Worm (Caenorhabditis elegans) whole organism, midembryonic: Measurements from ENCODE around the gene npp-24.

ENCODE experiments used
- T22C8.4 ChIP-seq: fragments of 200-800 bp; sonication (Bioruptor generic); IDR thresholded peaks from 2 replicates; pipeline ENCODE4 v1.3.6; 2022; ENCODE audit warnings: missing genetic modification characterization, missing compliant biosample characterization
- cog-1 ChIP-seq: sonication (generic microtip); optimal IDR thresholded peaks from 2 replicates; lab custom pipeline; 2016; ENCODE audit warnings: missing genetic modification characterization, missing compliant biosample characterization
- flt-1 ChIP-seq: fragments of 200-800 bp; sonication (Bioruptor generic); IDR thresholded peaks from 2 replicates; pipeline ENCODE4 v1.3.6; 2022; ENCODE audit warnings: missing genetic modification characterization, missing compliant biosample characterization
- klf-2 ChIP-seq: fragments of 200-800 bp; sonication (Bioruptor generic); conservative IDR thresholded peaks from 2 replicates; pipeline ENCODE4 v1.3.6; 2022; ENCODE audit warnings: missing genetic modification reagents, missing genetic modification characterization, missing compliant biosample characterization
- med-1 ChIP-seq: sonication (generic microtip); optimal IDR thresholded peaks from 2 replicates; lab custom pipeline; 2017; ENCODE audit warnings: missing genetic modification characterization, mild to moderate bottlenecking, missing compliant biosample characterization, antibody characterized with exemption, missing genetic modification reagents; ENCODE audit not compliant: insufficient read depth
- ref-1 ChIP-seq: fragments of 200-800 bp; sonication (Bioruptor generic); conservative IDR thresholded peaks from 2 replicates; pipeline ENCODE4 v1.3.6; 2022; ENCODE audit warnings: missing genetic modification reagents, missing genetic modification characterization, missing compliant biosample characterization
- tab-1 ChIP-seq: fragments of 200-800 bp; sonication (Bioruptor generic); IDR thresholded peaks from 2 replicates; pipeline ENCODE4 v1.3.6; 2022; ENCODE audit warnings: missing genetic modification characterization, missing compliant biosample characterization
- ztf-23 ChIP-seq: fragments of 200-800 bp; sonication (Bioruptor generic); IDR thresholded peaks from 2 replicates; pipeline ENCODE4 v1.3.6; 2022; ENCODE audit warnings: missing genetic modification reagents, missing genetic modification characterization, missing compliant biosample characterization
- ztf-29 ChIP-seq: fragments of 200-800 bp; sonication (Bioruptor generic); IDR thresholded peaks from 2 replicates; pipeline ENCODE4 v1.3.6; 2022; ENCODE audit warnings: missing genetic modification reagents, missing genetic modification characterization, missing compliant biosample characterization

npp-24 gene

DNA sequence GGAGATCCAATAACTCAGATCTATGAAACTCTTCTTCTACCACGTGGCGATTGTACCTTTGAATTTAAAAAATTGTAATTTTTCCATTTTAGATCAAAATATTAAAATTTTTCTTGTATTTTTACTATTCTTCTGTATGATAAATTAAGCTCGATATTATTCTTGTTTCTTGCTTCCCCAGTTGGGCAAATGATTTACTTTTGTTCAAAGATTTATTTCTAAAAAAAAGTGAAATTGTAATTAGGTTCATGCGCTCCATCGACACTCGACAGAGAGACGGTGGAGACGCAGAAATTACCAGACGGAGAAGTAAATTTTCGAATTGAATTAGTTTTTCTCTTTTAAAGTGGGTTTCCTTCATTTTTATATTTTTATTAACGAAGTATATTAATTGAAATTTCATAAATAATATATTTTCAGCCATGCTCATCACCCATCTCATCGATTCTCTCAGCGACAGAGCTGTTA, at the start of gene npp-24:
TSS of gene npp-24 (plus strand) at position 51 of the 468 bp plus-strand sequence.
- no peak for TF ChIP-seq med-1 (GFP tag; lab: Kevin White, UChicago)

DNA sequence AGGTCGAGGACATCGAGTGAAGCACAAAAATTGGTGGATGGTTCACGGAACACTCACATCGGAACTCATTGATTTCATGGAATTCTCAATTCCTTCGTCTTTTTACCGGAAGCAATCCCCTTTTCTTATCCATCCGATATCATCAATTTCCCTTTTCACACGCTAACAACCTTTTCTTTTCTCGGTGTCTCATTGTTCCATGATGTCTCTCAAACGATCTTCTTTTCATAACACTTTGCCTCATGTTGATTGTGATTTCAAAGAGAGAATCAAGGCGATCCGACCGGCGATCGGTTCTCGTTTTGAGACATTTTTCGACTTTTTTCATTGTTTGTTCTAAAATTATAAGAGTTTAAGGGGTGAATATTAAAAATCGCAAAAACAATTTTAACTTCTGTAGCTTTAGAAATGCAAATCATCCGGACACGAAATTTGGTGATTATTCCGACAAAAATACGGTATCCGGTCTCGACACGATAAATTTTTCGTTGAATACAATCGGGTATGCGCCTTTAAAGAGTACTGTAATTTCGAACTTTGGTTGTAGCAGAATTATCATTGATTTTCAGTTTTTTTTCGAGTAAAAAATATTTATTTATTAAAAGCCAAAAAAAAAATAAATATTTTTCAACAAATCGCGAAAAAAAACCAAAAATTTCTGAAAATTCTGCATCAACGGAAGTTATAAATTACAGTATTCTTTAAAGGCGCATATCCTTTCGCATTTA, 46.8 kb upstream of the npp-24 start:
- TF ChIP-seq ztf-23 = no peak

DNA sequence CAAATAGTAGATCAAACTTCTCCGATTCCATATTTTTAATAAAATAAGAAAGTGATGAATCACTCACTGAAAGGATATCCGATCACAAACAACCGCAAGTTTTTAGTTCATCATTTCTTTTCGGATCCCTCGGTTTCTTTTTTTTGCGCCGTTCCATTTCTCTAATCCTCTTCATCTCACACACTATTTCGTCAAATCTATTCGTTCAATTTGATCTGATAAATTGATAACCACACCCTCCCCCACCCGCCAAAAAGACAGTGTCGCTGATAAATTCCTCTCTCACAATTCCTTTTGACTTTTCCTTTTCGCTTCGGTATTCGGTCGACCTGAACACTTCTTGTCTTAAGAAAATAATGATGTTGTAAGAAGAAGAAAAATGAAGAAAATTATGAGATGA, 46.1 kb upstream of the npp-24 start:
- TF ChIP-seq flt-1 (GFP tag; lab: Robert Waterston, UW) (no peak), ztf-23 (no peak), ref-1 (GFP tag; lab: Robert Waterston, UW) (no peak), klf-2 (no peak), cog-1 (tag; lab: Kevin White, UChicago) (no peak), med-1 (GFP tag; lab: Kevin White, UChicago) (no peak), T22C8.4 (GFP tag; lab: Robert Waterston, UW) (no peak), tab-1 (no peak)

DNA sequence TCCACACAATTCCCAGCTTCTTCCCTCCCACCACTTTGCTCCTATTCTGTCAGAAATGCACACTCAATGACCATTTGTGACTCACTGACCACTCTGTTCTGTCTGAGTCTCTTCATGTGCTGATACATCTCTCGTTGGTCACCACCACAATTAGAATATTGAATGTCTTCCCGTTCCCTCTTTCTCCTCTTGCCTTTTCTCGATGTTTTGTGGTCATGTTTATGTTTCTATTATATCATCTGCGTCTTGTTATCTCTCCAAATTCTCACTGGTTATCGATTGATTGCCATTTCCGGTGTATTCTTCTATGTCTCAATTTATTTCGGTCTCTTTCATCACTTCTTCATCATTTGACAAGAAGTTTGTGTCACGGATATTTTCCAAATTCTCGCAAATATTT, 44.8 kb upstream of the npp-24 start:
- TF ChIP-seq cog-1 (tag; lab: Kevin White, UChicago) (peak; percentile 16), flt-1 (GFP tag; lab: Robert Waterston, UW) (no peak), T22C8.4 (GFP tag; lab: Robert Waterston, UW) (peak; percentile 72), tab-1 (no peak)

DNA sequence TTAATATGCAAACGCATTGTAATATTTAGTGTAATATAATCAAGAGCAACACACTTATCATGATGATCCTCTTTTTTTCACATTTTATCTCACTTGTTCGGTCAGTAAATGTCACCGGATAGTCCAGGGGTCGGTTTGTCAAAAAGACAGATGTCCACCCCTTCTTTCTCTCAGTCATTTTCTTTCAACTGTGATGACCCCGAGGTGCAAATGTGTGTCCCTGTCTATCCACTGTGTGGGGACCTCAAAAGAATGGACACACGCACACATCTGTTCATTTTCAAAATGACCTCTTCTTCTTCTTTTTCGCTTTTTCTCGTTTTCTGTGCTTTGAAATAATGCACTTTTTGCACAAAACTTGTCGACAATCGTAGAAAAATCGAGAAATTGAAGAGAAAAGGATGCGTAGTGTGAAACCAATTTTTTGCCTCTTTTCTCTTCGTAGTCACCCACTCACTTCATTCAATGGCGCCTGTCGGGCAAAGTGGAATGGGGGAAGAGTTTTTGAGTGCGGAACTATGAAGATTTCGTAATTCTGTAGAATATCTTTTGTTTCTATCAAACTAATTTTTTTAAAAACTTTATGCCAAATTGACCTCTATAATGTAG, 41.9 kb upstream of the npp-24 start:
- no peak for TF ChIP-seq tab-1
- no peak for TF ChIP-seq ztf-29 (GFP tag; lab: Robert Waterston, UW)
- TF ChIP-seq ztf-23 = no peak
- TF ChIP-seq T22C8.4 (GFP tag; lab: Robert Waterston, UW) = no peak
- TF ChIP-seq flt-1 (GFP tag; lab: Robert Waterston, UW) = no peak
- no peak for TF ChIP-seq klf-2
- TF ChIP-seq ref-1 (GFP tag; lab: Robert Waterston, UW) = no peak
- TF ChIP-seq cog-1 (tag; lab: Kevin White, UChicago) = no peak
- no peak for TF ChIP-seq med-1 (GFP tag; lab: Kevin White, UChicago)

DNA sequence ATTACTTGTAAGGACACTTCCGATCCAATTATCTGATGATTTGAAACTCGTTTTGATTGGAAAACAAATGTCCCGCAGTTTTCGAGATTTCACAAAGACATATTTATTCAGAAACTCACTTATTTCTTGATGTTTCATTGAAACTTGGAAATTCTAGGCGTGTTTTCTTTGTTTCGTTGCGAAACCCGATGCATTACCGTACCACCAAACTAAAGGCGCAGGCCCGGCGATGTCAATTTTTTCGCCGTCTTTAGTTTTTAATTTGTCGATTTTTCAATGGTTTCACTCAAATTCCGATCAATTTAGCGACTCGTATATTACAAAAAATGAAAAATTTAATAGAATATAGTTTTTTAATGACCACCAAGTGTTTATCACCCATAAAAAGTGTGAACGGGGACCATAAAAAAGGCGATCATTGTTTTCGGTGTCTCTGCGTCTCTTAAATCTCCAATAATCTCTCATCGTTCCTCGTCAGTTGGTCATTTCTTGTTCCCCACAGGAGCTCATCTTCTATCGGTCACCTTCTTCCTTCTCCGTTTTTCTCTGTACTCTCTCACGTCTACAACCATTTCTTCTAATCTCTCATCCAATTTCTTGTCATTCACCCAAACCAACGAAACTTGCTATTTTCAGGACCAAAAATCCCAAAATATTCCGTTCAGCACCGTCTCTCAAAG, 39.8 kb upstream of the npp-24 start, which contains the start of gene clr-1:
TSS of gene clr-1 (plus strand) at position 630 of the 680 bp plus-strand sequence.
- TF ChIP-seq flt-1 (GFP tag; lab: Robert Waterston, UW) (no peak), ztf-23 (no peak), ztf-29 (GFP tag; lab: Robert Waterston, UW) (no peak), ref-1 (GFP tag; lab: Robert Waterston, UW) (no peak), klf-2 (no peak), tab-1 (no peak), cog-1 (tag; lab: Kevin White, UChicago) (no peak), med-1 (GFP tag; lab: Kevin White, UChicago) (no peak), T22C8.4 (GFP tag; lab: Robert Waterston, UW) (no peak)

DNA sequence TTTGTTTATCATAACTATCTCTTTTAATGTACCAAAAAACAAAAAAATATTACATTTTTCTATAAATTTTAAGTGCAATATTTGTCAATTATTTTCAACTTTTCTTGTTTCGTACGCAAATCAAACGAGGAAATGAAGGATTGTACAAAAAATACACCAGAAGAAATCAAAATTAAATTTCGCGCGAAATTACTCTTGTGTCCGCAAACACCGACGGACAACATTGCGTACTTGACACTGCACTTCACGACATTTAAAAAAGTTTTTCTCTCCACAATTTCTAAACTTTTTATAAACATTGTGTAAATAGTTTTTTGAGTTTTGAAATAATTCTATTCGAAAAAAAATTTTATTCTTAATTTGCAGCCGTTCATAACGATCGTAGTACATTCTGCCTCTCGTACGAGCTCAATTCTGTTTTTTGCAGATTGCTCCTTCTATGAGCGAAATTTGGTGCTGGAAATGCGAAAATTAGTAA, 31.7 kb upstream of the npp-24 start, which contains the start of gene mrps-16:
TSS of gene mrps-16 (plus strand) at position 428 of the 478 bp plus-strand sequence.
- no peak for TF ChIP-seq med-1 (GFP tag; lab: Kevin White, UChicago)
- no peak for TF ChIP-seq tab-1
- TF ChIP-seq ztf-29 (GFP tag; lab: Robert Waterston, UW) = no peak
- TF ChIP-seq cog-1 (tag; lab: Kevin White, UChicago) = no peak
- peak; percentile 41; the same call in 1 of the 2 replicates for TF ChIP-seq flt-1 (GFP tag; lab: Robert Waterston, UW)
- no peak for TF ChIP-seq ztf-23
- TF ChIP-seq ref-1 (GFP tag; lab: Robert Waterston, UW) = no peak
- no peak for TF ChIP-seq T22C8.4 (GFP tag; lab: Robert Waterston, UW)

DNA sequence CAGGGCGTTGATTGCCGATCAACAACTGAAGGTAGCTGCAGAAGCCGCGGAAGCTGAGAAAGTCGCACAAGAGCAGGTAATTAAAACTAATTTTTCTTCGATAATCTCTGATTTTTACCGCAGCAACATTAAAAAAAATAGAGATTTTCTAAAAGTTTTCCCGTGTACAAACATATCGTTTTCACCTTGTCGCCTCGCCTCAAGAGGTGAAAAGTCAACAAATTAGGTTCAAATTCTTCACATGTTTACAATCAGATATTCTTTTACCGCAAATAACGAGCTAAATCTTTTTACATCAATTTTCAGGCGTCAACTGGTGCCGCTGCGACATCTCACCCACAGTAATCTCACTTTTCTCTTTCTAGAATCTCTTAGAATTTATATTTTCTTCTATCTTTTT, 30.7 kb upstream of the npp-24 start, which contains the start of gene ilcr-2:
TSS of gene ilcr-2 (plus strand) at position 301 of the 400 bp plus-strand sequence.
- TF ChIP-seq med-1 (GFP tag; lab: Kevin White, UChicago) (no peak), cog-1 (tag; lab: Kevin White, UChicago) (no peak), ref-1 (GFP tag; lab: Robert Waterston, UW) (no peak), T22C8.4 (GFP tag; lab: Robert Waterston, UW) (no peak), tab-1 (no peak), ztf-23 (no peak), ztf-29 (GFP tag; lab: Robert Waterston, UW) (no peak), flt-1 (GFP tag; lab: Robert Waterston, UW) (no peak), klf-2 (no peak)

DNA sequence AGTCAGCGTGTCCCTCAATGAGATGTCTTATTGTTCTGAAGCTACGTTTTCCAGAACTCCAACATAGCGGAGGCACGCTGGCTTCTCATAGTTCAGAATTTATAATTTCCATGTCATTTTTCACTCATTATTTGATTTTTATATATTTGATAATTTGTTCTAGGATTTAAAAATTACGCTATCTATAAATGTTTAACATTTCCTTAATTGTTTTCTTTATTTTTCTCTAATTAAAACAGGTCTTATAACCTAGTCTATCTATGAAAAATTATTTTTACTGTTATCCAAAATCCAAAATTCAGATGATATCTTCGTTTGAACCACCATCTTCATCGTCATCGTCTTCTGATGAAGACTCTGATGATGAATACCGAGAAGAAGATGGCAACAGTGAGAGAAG, 27.4 kb upstream of the npp-24 start, which contains the start of gene F56D1.1:
TSS of gene F56D1.1 (plus strand) at position 301 of the 400 bp plus-strand sequence.
- no peak for TF ChIP-seq flt-1 (GFP tag; lab: Robert Waterston, UW)
- no peak for TF ChIP-seq med-1 (GFP tag; lab: Kevin White, UChicago)
- TF ChIP-seq cog-1 (tag; lab: Kevin White, UChicago) = no peak
- no peak for TF ChIP-seq T22C8.4 (GFP tag; lab: Robert Waterston, UW)
- no peak for TF ChIP-seq ztf-29 (GFP tag; lab: Robert Waterston, UW)
- TF ChIP-seq klf-2 = no peak
- no peak for TF ChIP-seq ref-1 (GFP tag; lab: Robert Waterston, UW)
- no peak for TF ChIP-seq ztf-23
- no peak for TF ChIP-seq tab-1
